Worm (Caenorhabditis elegans): ENCODE measurements around the gene msp-76.

Gene msp-76

ce11 chrIV:9735750-9736149, 46.9 kb downstream of the msp-76 start:
- TF ChIP-seq skn-1 (tag; optimal IDR thresholded peaks at IDR 0.05) = no peak
- no peak for TF ChIP-seq nhr-11 (tag; optimal IDR thresholded peaks at IDR 0.05)
- TF ChIP-seq nhr-23 (tag; optimal IDR thresholded peaks at IDR 0.05) = no peak
- no peak for TF ChIP-seq elt-1 (tag; optimal IDR thresholded peaks at IDR 0.05)
- peak; percentile 75 for TF ChIP-seq elt-2 (tag; optimal IDR thresholded peaks at IDR 0.05)
- TF ChIP-seq nfya-1 (tag; optimal IDR thresholded peaks at IDR 0.05; ENCODE audit: insufficient read depth) = peak; percentile 35
- TF ChIP-seq nhr-25 (tag; optimal IDR thresholded peaks at IDR 0.05) = no peak
- no peak for TF ChIP-seq tbx-2 (tag; optimal IDR thresholded peaks at IDR 0.05)
- no peak for TF ChIP-seq ztf-11 (tag; optimal IDR thresholded peaks at IDR 0.05)
- peak; percentile 64 for TF ChIP-seq pqm-1 (tag; optimal IDR thresholded peaks at IDR 0.05)
- TF ChIP-seq ceh-28 (tag; optimal IDR thresholded peaks at IDR 0.05) = peak; percentile 4
- no peak for TF ChIP-seq unc-39 (tag; optimal IDR thresholded peaks at IDR 0.05)
- TF ChIP-seq snpc-4 (tag; optimal IDR thresholded peaks at IDR 0.05) = no peak
- no peak for TF ChIP-seq zag-1 (tag; optimal IDR thresholded peaks at IDR 0.05)

- TF ChIP-seq elt-3 (tag; optimal IDR thresholded peaks at IDR 0.05) = no peak
- TF ChIP-seq lin-39 (tag; optimal IDR thresholded peaks at IDR 0.05) = no peak
- no peak for TF ChIP-seq fkh-2 (tag; optimal IDR thresholded peaks at IDR 0.05)
- TF ChIP-seq nfya-1 (tag; optimal IDR thresholded peaks at IDR 0.05; ENCODE audit: insufficient read depth) = peak; percentile 13
- no peak for TF ChIP-seq lin-15B (tag; optimal IDR thresholded peaks at IDR 0.05)
- TF ChIP-seq pqm-1 (tag; optimal IDR thresholded peaks at IDR 0.05) = peak; percentile 56
- TF ChIP-seq nhr-76 (tag; optimal IDR thresholded peaks at IDR 0.05) = no peak
- TF ChIP-seq elt-2 (tag; optimal IDR thresholded peaks at IDR 0.05) = peak; percentile 65
- no peak for TF ChIP-seq nhr-11 (tag; optimal IDR thresholded peaks at IDR 0.05)
- no peak for TF ChIP-seq ceh-82 (tag; optimal IDR thresholded peaks at IDR 0.05)
Observed at ce11 chrIV:9737204-9737790, 48.5 kb downstream of the msp-76 start, which contains the start of gene cka-1. Gene cka-1, minus strand, starts transcription at chrIV:9737621.

ce11 chrIV:9738194-9738593, 49.4 kb downstream of the msp-76 start, which contains the start of gene C28D4.10:
Gene C28D4.10, plus strand, starts transcription at chrIV:9738494.
- TF ChIP-seq ztf-11 (tag; optimal IDR thresholded peaks at IDR 0.05) (no peak), elt-1 (tag; optimal IDR thresholded peaks at IDR 0.05) (no peak), R02D3.7 (tag; optimal IDR thresholded peaks at IDR 0.05) (no peak), tbx-2 (tag; optimal IDR thresholded peaks at IDR 0.05) (no peak), ztf-4 (tag; optimal IDR thresholded peaks at IDR 0.05) (no peak)

Measured in whole organism, L3 larva.